Fruit fly (Drosophila melanogaster): Measurements from ENCODE around the gene tsg.

tsg gene

DNA sequence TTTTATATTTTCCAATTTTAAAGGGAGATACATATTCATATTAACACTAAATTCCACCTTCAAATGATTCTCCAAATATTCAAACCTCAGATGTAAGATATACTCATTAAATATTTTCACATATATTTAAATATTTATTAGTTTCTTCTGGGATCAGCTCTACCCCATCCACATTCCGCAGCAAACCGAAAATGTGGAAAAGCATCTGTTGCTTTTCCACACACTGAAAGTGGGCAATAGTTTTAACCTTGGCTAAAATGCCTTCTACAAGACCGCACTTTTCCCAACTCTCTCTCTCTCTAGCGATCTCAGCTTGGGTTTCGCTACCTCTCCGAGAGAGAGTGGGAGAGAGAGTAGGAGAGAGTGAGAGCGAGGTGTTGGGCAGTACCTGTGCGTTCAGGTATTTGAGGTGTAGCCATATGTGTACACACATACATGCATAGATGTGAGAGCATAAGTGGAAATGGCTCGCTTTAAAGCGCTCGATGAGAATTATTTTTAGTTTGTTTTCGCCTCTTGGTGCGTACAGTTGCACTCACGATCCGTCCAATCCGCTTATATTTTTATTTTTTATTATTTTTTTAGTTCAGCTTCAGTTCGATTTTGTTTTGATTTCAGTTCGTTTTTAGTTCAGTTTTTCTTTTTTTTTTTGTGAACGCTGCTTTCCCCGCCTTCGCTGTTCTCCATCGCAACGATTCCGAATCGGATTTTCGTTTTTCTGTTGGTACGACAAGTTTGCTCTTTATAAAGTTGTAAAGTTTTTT lies 18.1 kb upstream of the tsg start, which contains the start of gene CG1806 (continued):
- TF ChIP-seq CG6854 (GFP tag; optimal IDR thresholded peaks at IDR 0.05) (peak; percentile 10), cad (GFP tag; optimal IDR thresholded peaks at IDR 0.05) (peak; percentile 22), psq (GFP tag; optimal IDR thresholded peaks at IDR 0.05) (no peak), pan (optimal IDR thresholded peaks at IDR 0.05) (no peak), pan (GFP tag; optimal IDR thresholded peaks at IDR 0.05 in 1 of 2, IDR thresholded peaks at IDR 0.05 in 1 of 2) (peak in 1 of 2 experiments; percentile 18), CG13287 (GFP tag; IDR thresholded peaks at IDR 0.05; ENCODE audit: partially characterized antibody) (peak; percentile 27), luna (GFP tag; optimal IDR thresholded peaks at IDR 0.05) (no peak), CG7839 (tag; optimal IDR thresholded peaks at IDR 0.05) (peak; percentile 10), CG1792 (GFP tag; optimal IDR thresholded peaks at IDR 0.05) (no peak), Rfx (GFP tag; IDR thresholded peaks at IDR 0.05) (peak; percentile 24; the same call in 1 of the 2 replicates), CG15479 (GFP tag; optimal IDR thresholded peaks at IDR 0.05) (no peak), zen2 (GFP tag; IDR thresholded peaks at IDR 0.05; ENCODE audit: partially characterized antibody) (peak; percentile 62; the same call in 2 of the 3 replicates), onecut (GFP tag; IDR thresholded peaks at IDR 0.05) (0 out of 2 replicates have a peak, but pooled peaks have one; percentile 4), z (GFP tag; IDR thresholded peaks at IDR 0.05) (peak; percentile 62; the same call in 1 of the 3 replicates), Trl (optimal IDR thresholded peaks at IDR 0.05) (peak; percentile 94 to 97), Trl (GFP tag; optimal IDR thresholded peaks at IDR 0.05) (peak; percentile 54), CG34224 (GFP tag; IDR thresholded peaks at IDR 0.05; ENCODE audit: partially characterized antibody) (peak; percentile 38; the same call in 2 of the 3 replicates), eve (GFP tag; optimal IDR thresholded peaks at IDR 0.05) (peak in 1 of 2 experiments; percentile 38), inv (GFP tag; IDR thresholded peaks at IDR 0.05; ENCODE audit: partially characterized antibody) (0 out of 2 replicates have a peak, but pooled peaks have one; percentile 21), sd (tag; optimal IDR thresholded peaks at IDR 0.05) (peak; percentile 92), CG11398 (GFP tag; optimal IDR thresholded peaks at IDR 0.05) (no peak), CG13894 (tag; optimal IDR thresholded peaks at IDR 0.05) (no peak), Doc3 (GFP tag; IDR thresholded peaks at IDR 0.05; ENCODE audit: partially characterized antibody) (0 out of 3 replicates have a peak, but pooled peaks have one; percentile 9), gce (GFP tag; IDR thresholded peaks at IDR 0.05) (peak; percentile 28; the same call in 1 of the 3 replicates), gro (GFP tag; optimal IDR thresholded peaks at IDR 0.05) (peak; percentile 54), mirr (GFP tag; optimal IDR thresholded peaks at IDR 0.05) (peak; percentile 8), Deaf1 (tag; optimal IDR thresholded peaks at IDR 0.05) (peak; percentile 26), lab (GFP tag; optimal IDR thresholded peaks at IDR 0.05) (peak; percentile 11), Abd-B (GFP tag; optimal IDR thresholded peaks at IDR 0.05) (no peak), ci (GFP tag; IDR thresholded peaks at IDR 0.05) (peak; percentile 24; the same call in 2 of the 3 replicates), hkb (optimal IDR thresholded peaks at IDR 0.05) (no peak), hkb (GFP tag; IDR thresholded peaks at IDR 0.05) (peak; percentile 53; the same call in 1 of the 2 replicates), CG7786 (GFP tag; optimal IDR thresholded peaks at IDR 0.05) (no peak), gcm (GFP tag; optimal IDR thresholded peaks at IDR 0.05) (peak; percentile 17), HLHmδ (GFP tag; optimal IDR thresholded peaks at IDR 0.05) (peak; percentile 55), CG12071 (GFP tag; optimal IDR thresholded peaks at IDR 0.05) (peak; percentile 24), cas (GFP tag; IDR thresholded peaks at IDR 0.05) (0 out of 2 replicates have a peak, but pooled peaks have one; percentile 13), Fer1 (GFP tag; optimal IDR thresholded peaks at IDR 0.05) (peak; percentile 22), CG6791 (GFP tag; IDR thresholded peaks at IDR 0.05; ENCODE audit: partially characterized antibody) (no peak), CG15601 (tag; optimal IDR thresholded peaks at IDR 0.05) (no peak), sna (GFP tag; IDR thresholded peaks at IDR 0.05; ENCODE audit: partially characterized antibody) (0 out of 2 replicates have a peak, but pooled peaks have one; percentile 33), sima (GFP tag; optimal IDR thresholded peaks at IDR 0.05) (no peak), CG17829 (tag; optimal IDR thresholded peaks at IDR 0.05) (peak; percentile 1), chn (GFP tag; optimal IDR thresholded peaks at IDR 0.05) (no peak), Chrac-16 (GFP tag; optimal IDR thresholded peaks at IDR 0.05) (peak; percentile 2), vvl (GFP tag; IDR thresholded peaks at IDR 0.05) (peak; percentile 35; the same call in 1 of the 2 replicates), CG34422 (GFP tag; IDR thresholded peaks at IDR 0.05) (0 out of 3 replicates have a peak, but pooled peaks have one; percentile 20), CG9817 (tag; optimal IDR thresholded peaks at IDR 0.05) (no peak)
